Fruit fly (Drosophila melanogaster) ovary, adult (tissue): ENCODE measurements around the gene Rsf1.

Experiments
- CG17801 ChIP-seq: fragments of 200-800 bp; optimal IDR thresholded peaks from 2 replicates; lab custom pipeline; 2019; ENCODE audit warnings: missing biosample characterization, mild to moderate bottlenecking, missing genetic modification characterization, moderate library complexity; ENCODE audit not compliant: partially characterized antibody

Gene Rsf1

DNA sequence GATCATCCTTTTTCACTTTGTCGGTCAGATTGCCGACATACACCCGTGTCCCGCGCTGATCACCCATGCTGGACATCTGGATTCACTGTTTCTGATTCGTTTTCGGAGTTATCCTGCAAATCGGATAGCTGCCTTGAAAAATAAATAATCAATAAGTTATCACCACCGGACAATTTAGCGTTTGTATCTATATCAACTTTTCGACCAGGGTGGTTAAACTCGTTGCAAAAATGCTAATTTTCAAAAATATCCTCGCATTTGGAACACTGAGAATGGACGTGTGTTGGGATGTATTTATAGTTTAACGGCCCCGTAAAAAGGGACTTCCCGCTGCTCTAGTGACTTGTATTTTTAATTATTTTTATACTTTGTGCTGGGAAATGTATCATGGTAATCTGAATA, at the start of gene Rsf1:
Gene Rsf1 (minus strand): TSS at position 212 of the 402 bp plus-strand sequence.
- no peak for TF ChIP-seq CG17801 (GFP tag; lab: Kevin White, UChicago)

DNA sequence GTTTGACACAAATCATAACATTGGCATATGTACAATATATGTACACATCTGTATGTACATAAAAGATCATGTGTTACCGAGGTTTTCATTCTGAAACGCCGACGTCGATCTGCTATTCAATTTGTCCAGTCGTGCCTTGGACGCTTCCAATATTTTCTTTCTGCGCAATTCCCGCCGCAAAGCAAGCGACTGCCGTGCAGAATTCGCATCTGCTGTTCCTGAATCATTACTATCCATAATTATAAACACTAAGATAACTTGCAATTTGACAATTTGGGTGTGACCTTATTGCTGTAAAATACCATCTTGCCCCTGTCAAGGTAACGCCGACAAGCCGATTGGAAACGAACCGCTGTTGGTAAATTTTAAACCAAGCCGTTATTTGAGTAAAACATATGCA, 48.5 kb upstream of the Rsf1 start:
- no peak for TF ChIP-seq CG17801 (GFP tag; lab: Kevin White, UChicago)

DNA sequence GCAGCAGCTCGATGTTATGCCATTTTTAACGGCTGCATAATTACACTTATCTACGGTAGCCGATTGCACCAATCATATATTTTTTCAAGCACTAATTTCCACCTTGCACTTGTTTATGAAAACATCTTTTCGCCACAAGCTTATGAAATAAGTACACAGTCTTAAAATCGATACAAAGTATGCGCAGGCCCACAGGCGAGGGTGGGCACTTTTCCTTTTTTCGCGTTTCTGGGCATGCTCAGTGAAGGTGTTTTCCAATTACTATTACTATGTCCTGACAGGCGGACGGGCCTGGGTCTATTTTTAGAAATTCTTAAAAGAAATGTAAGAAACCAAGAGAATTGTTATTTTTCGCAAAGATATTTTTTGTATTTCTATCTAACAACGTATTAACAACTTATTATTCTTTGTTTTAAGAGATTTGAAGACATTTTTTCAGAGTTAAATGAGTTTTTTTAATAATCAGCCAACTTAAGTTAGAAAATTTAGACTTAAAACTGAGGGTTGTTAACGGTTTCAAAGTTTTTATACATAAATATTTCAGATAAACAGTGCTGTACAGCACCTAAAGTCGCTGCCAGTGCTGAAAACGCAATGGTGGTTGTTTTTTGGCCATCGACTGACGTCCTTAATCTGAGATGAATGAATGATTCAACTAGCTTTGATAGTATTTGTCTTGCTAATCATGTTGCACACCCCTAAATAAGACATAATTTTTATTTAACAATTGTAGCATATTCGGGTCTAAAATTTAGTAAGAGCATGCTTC, 47.4 kb upstream of the Rsf1 start, which contains the start of gene Cdk5alpha:
Gene Cdk5alpha (minus strand): TSS at position 343 of the 769 bp plus-strand sequence.
- TF ChIP-seq CG17801 (GFP tag; lab: Kevin White, UChicago) = no peak

DNA sequence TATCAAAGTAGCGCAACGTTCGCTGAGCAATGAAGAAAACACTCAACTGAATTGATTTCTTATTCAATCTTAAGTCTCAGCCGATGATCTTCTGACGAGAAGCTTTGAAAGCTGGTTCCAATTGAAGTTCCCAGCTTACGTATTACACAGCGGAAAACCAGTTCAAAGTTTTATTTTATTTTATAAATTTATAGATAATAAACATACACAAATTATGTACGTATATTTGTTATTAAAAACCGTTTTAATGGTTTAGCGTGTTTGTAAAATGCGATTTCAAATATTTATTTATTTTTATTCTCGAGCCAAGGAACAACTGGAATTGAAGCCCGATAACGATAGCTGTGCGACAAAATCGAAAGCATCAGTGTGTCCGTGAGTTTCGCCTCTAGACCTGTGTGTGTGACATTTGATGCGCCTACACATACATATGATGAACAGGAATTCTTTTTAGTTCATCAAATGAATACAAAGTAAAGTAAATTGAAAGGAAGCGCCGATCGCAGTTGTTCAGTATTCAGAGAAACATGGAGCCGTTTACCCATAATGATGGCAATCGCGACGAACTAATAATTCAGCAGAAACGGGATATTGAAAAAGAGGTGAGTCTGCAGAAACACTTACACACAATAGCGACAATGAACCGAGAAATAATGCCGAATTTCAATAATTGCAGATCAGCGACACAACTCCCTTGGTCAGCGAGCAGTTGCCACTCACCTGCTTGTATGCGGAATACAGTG, 43.3 kb upstream of the Rsf1 start, which contains the start of the genes CG5390 and CG4968:
Gene CG5390 (minus strand): TSS at position 77 of the 743 bp plus-strand sequence.
Gene CG4968 (plus strand): TSS at position 405 of the 743 bp plus-strand sequence.
- TF ChIP-seq CG17801 (GFP tag; lab: Kevin White, UChicago) = peak; percentile 87

DNA sequence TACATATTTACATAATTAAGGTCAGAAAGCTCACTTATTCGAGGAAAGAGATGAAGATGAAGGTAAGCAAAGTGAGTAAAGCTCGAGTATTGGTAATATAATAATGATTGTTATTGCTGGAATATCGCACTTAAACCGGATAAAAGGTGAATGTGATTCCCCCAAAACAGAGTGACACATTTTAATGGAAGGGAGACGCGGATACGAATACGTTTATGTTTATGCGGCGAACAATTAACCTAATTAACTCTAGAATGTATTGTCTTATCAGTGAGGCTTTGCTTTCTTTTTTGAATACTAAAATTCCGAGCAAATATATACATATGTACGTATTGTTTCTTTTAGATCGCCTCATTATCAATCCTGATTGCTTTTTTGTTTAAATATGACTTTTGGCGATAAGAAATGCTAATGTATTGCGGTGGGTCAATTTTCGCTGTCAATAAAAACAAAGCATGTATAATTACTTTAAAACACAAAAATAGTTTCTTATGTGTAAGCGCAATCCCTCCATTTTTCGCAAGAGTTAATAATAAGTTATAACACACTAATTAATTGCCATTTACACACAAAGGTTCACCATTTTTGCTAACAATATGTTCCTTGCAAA, 42.3 kb upstream of the Rsf1 start:
- no peak for TF ChIP-seq CG17801 (GFP tag; lab: Kevin White, UChicago)

DNA sequence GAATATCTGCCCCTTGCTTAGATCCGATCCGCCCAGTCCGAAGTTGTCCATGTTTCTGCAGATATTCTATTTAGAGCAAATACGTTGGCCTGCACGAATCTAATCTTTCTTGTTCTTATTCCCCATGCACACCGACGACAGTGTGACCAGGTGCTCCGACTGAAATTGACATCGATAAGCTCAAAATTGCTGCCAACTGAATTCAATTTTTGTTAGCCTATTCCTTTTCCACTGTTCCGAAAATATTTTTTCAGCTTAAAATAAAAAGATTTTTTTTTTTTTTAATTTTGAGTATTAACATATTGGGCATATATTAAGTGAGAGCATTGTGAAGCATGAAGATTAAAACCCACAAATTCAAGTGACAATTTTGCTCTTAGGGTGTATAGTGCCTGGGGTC, 40.4 kb upstream of the Rsf1 start, which contains the start of gene nmd:
Gene nmd (minus strand): TSS at position 162 of the 400 bp plus-strand sequence.
- no peak for TF ChIP-seq CG17801 (GFP tag; lab: Kevin White, UChicago)

DNA sequence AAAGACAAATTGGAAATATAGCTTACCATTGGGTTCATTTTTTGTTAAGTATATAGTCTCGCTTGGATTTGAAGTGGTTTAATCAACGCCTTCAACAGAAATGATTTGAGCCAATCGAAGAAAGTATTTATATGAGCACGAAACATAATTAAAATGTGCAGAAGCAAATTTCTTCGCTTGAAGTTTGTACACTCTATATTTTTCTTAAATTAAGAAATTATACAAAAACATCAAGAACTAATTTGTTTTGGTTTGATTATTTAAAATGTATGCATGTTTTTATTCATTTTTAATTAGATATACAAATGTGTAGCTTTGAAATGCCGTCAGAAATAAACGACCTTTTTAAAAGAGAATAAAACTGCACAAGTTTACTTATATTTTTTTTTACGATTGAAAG, 38.6 kb upstream of the Rsf1 start, which contains the start of gene CG13138:
Gene CG13138 (minus strand): TSS at position 101 of the 400 bp plus-strand sequence.
- no peak for TF ChIP-seq CG17801 (GFP tag; lab: Kevin White, UChicago)

DNA sequence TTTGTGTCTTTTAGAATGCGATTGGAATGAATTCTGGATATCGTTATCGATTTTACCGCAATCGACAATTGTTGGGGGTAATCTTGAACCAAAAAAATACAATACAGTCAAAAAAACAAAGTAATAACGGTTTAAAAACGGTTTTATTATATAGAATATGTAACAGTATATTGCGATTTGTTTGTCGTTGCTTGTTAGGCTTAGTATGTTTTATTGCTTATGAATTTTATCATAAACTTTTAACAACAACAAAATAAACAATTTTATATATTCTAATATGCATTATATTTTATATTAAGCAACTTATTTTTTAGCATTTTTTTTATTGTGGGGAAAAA, 36.4 kb upstream of the Rsf1 start, which contains the start of gene CYLD:
Gene CYLD (minus strand): TSS at position 38 of the 338 bp plus-strand sequence.
- peak; percentile 66 for TF ChIP-seq CG17801 (GFP tag; lab: Kevin White, UChicago)

DNA sequence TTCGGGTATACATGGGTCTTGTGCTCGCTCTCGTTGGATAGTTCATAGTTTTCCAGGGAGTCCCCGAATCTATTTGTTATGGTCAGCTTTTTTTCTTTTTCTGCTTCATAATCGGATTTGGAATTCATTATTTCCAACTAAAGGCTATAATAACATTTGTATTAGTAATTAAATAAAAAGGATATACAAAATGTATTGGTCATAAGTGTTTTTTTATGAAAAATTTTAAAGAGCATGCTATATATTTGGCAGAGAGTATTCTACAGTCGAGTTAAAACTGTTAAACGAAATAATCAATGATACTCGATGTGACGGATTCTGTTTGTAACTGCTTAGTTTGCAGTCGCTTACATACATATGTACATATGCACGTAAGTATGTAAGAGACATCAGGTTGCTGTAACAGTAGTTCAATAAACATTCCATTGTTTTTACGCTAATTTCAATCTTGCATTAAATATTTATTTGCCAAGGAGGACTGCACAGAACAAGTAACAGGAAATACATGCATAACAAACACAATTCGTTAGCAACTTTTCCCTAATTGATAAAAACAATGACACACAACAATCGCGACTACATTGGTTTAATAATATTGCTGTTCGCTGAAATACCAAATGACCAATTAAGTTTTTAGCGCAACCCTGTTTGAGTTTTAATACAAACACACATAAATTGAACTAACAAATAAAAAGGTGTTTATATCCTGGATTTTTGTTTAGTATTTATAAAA, 35.9 kb upstream of the Rsf1 start:
- no peak for TF ChIP-seq CG17801 (GFP tag; lab: Kevin White, UChicago)

DNA sequence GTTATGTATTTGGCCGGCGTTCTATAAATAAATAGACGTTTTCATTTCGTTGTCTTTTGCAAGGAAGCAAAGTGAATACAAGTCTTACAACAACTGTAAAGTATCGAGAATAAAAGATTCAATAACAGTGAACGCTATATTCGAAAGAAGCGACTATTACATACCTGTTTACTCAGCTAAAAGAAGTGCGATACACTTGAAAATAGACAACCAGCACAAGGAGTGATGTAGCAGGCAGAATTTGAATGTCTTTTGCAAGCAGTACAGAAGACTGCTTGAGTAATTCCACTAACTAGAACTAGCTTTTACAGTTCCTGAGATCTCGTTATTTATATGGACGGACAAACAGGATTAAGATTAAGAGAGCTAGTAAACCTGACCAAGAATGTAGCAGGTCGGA, 35.0 kb upstream of the Rsf1 start:
- TF ChIP-seq CG17801 (GFP tag; lab: Kevin White, UChicago) = no peak

DNA sequence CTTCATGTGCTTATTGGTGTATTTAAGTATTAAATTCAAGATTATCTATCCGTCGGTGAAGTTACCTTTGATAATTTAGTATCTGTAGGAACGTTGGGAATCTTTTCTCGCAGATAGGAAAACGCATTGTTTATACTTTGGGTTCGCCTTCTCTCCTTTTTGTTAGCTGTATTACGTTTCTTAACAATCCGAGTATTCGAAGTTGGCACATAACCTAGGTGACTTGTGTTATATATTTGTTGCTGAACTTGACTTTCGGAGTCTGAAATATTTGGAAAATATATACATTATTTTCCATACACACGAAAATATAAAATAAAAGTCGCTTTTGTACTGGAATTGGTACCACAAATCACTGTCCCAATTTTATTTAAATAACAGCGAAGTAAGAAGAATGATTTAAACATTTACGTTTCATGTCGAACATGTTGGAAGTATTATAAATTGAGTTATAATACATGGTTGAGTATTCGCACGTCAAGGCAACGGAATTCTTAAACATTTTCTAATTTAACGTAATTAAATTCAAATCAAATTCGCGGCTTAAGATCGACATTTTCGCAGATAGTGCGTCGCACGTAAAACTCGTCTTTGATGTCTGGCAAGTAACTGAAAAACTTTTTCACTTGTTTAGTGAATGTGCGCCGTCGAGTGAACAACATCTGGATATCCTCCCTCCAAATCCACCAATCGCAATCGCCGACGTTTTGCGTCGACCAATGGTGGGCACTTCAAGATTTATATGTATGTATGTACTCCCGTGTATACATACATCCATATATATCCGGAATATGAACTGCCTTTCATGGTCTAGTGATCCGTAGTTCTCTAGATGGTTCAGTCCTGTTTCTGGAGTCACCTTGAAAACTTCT, 31.7 kb upstream of the Rsf1 start, which contains the start of gene Hand:
Gene Hand (minus strand): TSS at position 588 of the 872 bp plus-strand sequence.
- TF ChIP-seq CG17801 (GFP tag; lab: Kevin White, UChicago) = no peak

DNA sequence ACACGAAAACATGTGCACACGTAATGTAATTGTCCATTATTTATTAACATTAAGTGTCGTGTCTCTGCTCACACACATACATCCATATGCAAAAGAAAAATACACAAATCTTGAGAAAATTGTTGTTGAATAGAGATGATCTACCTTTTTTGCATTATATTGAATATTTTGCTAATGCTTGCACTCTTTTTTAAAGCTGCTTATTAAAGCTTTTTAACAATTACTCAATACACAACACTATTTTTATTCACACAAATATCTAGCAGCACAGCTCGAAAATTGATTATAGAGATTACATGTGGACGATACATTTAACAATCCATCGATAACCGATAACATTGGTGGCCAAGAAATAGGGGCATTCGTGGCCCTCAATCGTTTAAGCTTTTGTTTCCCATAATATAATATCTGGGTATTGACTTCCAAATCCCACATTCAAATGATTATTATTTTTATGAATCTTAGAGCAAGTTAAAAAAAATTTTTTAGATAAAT, 28.8 kb upstream of the Rsf1 start, which contains the start of gene Ufd4:
Gene Ufd4 (minus strand): TSS at position 300 of the 495 bp plus-strand sequence.
- TF ChIP-seq CG17801 (GFP tag; lab: Kevin White, UChicago) = peak; percentile 65

DNA sequence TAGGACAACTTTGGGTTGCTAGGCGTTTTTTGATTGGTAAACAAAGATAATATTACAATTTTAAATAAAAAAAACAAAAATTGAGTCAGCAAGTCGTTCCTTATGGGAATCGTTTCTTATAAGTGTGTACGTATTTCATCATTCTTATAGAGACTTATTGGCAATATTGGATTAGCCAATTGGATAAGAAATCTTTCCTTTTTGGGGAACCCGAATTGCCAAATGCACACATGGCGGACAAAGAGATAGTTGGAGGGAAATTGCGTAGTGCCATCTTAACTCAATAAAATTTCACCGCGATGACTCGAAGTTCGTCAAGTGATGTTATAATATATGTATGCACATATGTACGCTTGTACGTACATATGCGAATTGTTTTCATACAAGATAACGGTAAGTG, 27.9 kb upstream of the Rsf1 start:
- no peak for TF ChIP-seq CG17801 (GFP tag; lab: Kevin White, UChicago)
